Worm (Caenorhabditis elegans): ENCODE results near the gene Y54G2A.76.

- TF ChIP-seq med-1 (GFP tag; optimal IDR thresholded peaks at IDR 0.05; ENCODE audit: insufficient read depth) (no peak), T22C8.4 (GFP tag; IDR thresholded peaks at IDR 0.05) (no peak), klf-2 (GFP tag; conservative IDR thresholded peaks at IDR 0.05) (no peak), cog-1 (tag; optimal IDR thresholded peaks at IDR 0.05) (no peak), flt-1 (GFP tag; IDR thresholded peaks at IDR 0.05) (peak; percentile 44; the same call in 1 of the 2 replicates), ztf-23 (GFP tag; IDR thresholded peaks at IDR 0.05) (no peak; the same call in 1 of the 2 replicates), ref-1 (GFP tag; conservative IDR thresholded peaks at IDR 0.05) (no peak), ztf-29 (GFP tag; IDR thresholded peaks at IDR 0.05) (no peak)
Measured at ce11 chrIV:2808154-2808553, 1.1 kb upstream of the Y54G2A.76 start.

Measured in whole organism, midembryonic.